Worm (Caenorhabditis elegans) whole organism, L3 larva: Measurements from ENCODE around the gene alfa-1.

Experiments
- R02D3.7 ChIP-seq: fragments of 150-350 bp; optimal IDR thresholded peaks from 2 replicates; lab custom pipeline; 2014; ENCODE audit warnings: missing biosample characterization, missing genetic modification characterization
- ZK546.5 ChIP-seq: sonication (generic microtip); optimal IDR thresholded peaks from 2 replicates; lab custom pipeline; 2017; ENCODE audit warnings: missing biosample characterization, missing genetic modification characterization
- aly-2 ChIP-seq: fragments of 150-350 bp; optimal IDR thresholded peaks from 2 replicates; lab custom pipeline; 2014; ENCODE audit warnings: missing biosample characterization, missing genetic modification characterization
- ama-1 ChIP-seq: fragments of 150-350 bp; optimal IDR thresholded peaks from 2 replicates; lab custom pipeline; 2018
- ceh-16 ChIP-seq: sonication (generic microtip); optimal IDR thresholded peaks from 2 replicates; lab custom pipeline; 2017; ENCODE audit warnings: missing biosample characterization, missing genetic modification characterization
- ceh-28 ChIP-seq: fragments of 150-350 bp; optimal IDR thresholded peaks from 2 replicates; lab custom pipeline; 2014; ENCODE audit warnings: missing biosample characterization, missing genetic modification reagents, missing genetic modification characterization
- ceh-82 ChIP-seq: fragments of 150-350 bp; optimal IDR thresholded peaks from 2 replicates; lab custom pipeline; 2014; ENCODE audit warnings: missing biosample characterization, missing genetic modification characterization
- ceh-9 ChIP-seq: sonication (generic microtip); optimal IDR thresholded peaks from 2 replicates; lab custom pipeline; 2018; ENCODE audit warnings: missing biosample characterization, missing genetic modification characterization
- daf-12 ChIP-seq: fragments of 150-350 bp; optimal IDR thresholded peaks from 2 replicates; lab custom pipeline; 2014; ENCODE audit warnings: missing biosample characterization, missing genetic modification reagents, missing genetic modification characterization
- elt-3 ChIP-seq, 3 experiments: fragments of 150-350 bp in 1 of 3; sonication (generic microtip) in 2 of 3; optimal IDR thresholded peaks; 2 replicates in 2 of 3; 4 replicates in 1 of 3; lab custom pipeline; 2014 to 2017; ENCODE audit warnings: missing biosample characterization in 3 of 3, missing genetic modification characterization in 3 of 3
- eor-1 ChIP-seq, 2 experiments: fragments of 150-350 bp; optimal IDR thresholded peaks; 2 replicates each; lab custom pipeline; 2014 to 2018; ENCODE audit warnings: missing biosample characterization in 2 of 2, missing genetic modification characterization in 2 of 2
- hmg-11 ChIP-seq: sonication (generic microtip); optimal IDR thresholded peaks from 2 replicates; lab custom pipeline; 2016; ENCODE audit warnings: missing genetic modification characterization, missing compliant biosample characterization
- lin-15B ChIP-seq: fragments of 150-350 bp; optimal IDR thresholded peaks from 2 replicates; lab custom pipeline; 2014; ENCODE audit warnings: missing biosample characterization, missing genetic modification characterization
- nfya-1 ChIP-seq: sonication (generic microtip); optimal IDR thresholded peaks from 2 replicates; lab custom pipeline; 2017; ENCODE audit warnings: missing genetic modification characterization, mild to moderate bottlenecking, missing compliant biosample characterization, antibody characterized with exemption, moderate library complexity; ENCODE audit not compliant: insufficient read depth
- nhr-11 ChIP-seq: fragments of 150-350 bp; optimal IDR thresholded peaks from 2 replicates; lab custom pipeline; 2014; ENCODE audit warnings: missing biosample characterization, missing genetic modification characterization
- nhr-23 ChIP-seq: fragments of 150-350 bp; optimal IDR thresholded peaks from 2 replicates; lab custom pipeline; 2014; ENCODE audit warnings: missing biosample characterization, missing genetic modification reagents, missing genetic modification characterization
- nhr-237 ChIP-seq: fragments of 150-350 bp; optimal IDR thresholded peaks from 2 replicates; lab custom pipeline; 2014; ENCODE audit warnings: missing biosample characterization, missing genetic modification characterization
- nhr-25 ChIP-seq: sonication (generic microtip); optimal IDR thresholded peaks from 2 replicates; lab custom pipeline; 2017; ENCODE audit warnings: missing biosample characterization, missing genetic modification characterization
- nhr-43 ChIP-seq: sonication (generic microtip); optimal IDR thresholded peaks from 2 replicates; lab custom pipeline; 2016; ENCODE audit warnings: mild to moderate bottlenecking, missing genetic modification characterization, missing compliant biosample characterization; ENCODE audit not compliant: poor library complexity, severe bottlenecking
- nhr-67 ChIP-seq: fragments of 150-350 bp; optimal IDR thresholded peaks from 2 replicates; lab custom pipeline; 2014; ENCODE audit warnings: missing biosample characterization, missing genetic modification characterization
- nhr-76 ChIP-seq: fragments of 150-350 bp; sonication (generic microtip); optimal IDR thresholded peaks from 5 replicates; lab custom pipeline; 2014; ENCODE audit warnings: missing biosample characterization, missing genetic modification characterization
- nhr-77 ChIP-seq: fragments of 150-350 bp; optimal IDR thresholded peaks from 2 replicates; lab custom pipeline; 2014; ENCODE audit warnings: missing biosample characterization, missing genetic modification characterization
- pha-4 ChIP-seq: fragments of 150-350 bp; optimal IDR thresholded peaks from 2 replicates; lab custom pipeline; 2014; ENCODE audit warnings: missing biosample characterization, missing genetic modification reagents, missing genetic modification characterization
- pqm-1 ChIP-seq: fragments of 150-350 bp; optimal IDR thresholded peaks from 2 replicates; lab custom pipeline; 2017; ENCODE audit warnings: missing biosample characterization, missing genetic modification characterization, inconsistent platforms
- skn-1 ChIP-seq: fragments of 150-350 bp; optimal IDR thresholded peaks from 2 replicates; lab custom pipeline; 2014; ENCODE audit warnings: missing biosample characterization, missing genetic modification characterization
- snpc-4 ChIP-seq: fragments of 150-350 bp; optimal IDR thresholded peaks from 2 replicates; lab custom pipeline; 2014; ENCODE audit warnings: missing biosample characterization, missing genetic modification characterization
- unc-39 ChIP-seq: sonication (generic microtip); optimal IDR thresholded peaks from 4 replicates; lab custom pipeline; 2017; ENCODE audit warnings: missing biosample characterization, missing genetic modification characterization
- unc-62 ChIP-seq: fragments of 150-350 bp; sonication (generic microtip); optimal IDR thresholded peaks from 4 replicates; lab custom pipeline; 2014; ENCODE audit warnings: missing biosample characterization, missing genetic modification reagents, missing genetic modification characterization
- zag-1 ChIP-seq: fragments of 150-350 bp; optimal IDR thresholded peaks from 2 replicates; lab custom pipeline; 2014; ENCODE audit warnings: missing biosample characterization, missing genetic modification characterization
- ztf-4 ChIP-seq: fragments of 150-350 bp; optimal IDR thresholded peaks from 2 replicates; lab custom pipeline; 2014; ENCODE audit warnings: missing biosample characterization, missing genetic modification characterization

Gene alfa-1

ce11 chrII:7684589-7684988 lies 22.3 kb upstream of the alfa-1 start, which contains the start of gene F18A1.1:
Gene F18A1.1 (plus strand): TSS chrII:7684889.
- TF ChIP-seq hmg-11 (no peak), nhr-43 (tag; lab: Kevin White, UChicago) (peak; percentile 18), ceh-28 (tag; lab: Kevin White, UChicago) (peak; percentile 29)

DNA sequence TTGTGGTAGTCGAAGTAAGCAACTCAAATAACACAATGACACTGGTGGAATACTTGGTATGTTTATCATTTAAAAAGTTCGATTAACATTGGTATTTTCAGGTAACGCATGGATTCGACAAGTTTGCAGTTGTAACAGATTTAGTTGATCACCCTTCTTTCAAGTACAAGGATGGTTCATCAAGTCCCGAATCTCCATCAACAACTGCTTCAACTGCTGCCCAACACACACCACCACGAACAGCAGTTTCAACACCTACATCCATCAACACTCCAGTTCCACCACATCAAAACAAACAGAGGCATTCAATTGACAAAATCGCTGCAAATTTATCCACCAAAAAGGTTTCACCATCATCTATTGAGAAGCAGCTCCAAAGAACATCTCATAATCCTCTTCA lies 20.2 kb upstream of the alfa-1 start:
- no peak for TF ChIP-seq snpc-4 (tag; lab: Kevin White, UChicago)
- no peak for TF ChIP-seq ceh-82 (tag; lab: Kevin White, UChicago)
- TF ChIP-seq ama-1 (lab: Kevin White, UChicago): no peak
- TF ChIP-seq ceh-28 (tag; lab: Kevin White, UChicago): no peak

ce11 chrII:7681898-7682297 lies 19.6 kb upstream of the alfa-1 start, which contains the start of gene lin-26:
Gene lin-26 (plus strand): TSS chrII:7682198.
- TF ChIP-seq ZK546.5 (no peak), lin-15B (tag; lab: Kevin White, UChicago) (no peak), ceh-28 (tag; lab: Kevin White, UChicago) (no peak), ceh-9 (no peak), skn-1 (no peak), nhr-237 (tag; lab: Kevin White, UChicago) (no peak), nhr-25 (tag; lab: Kevin White, UChicago) (no peak), aly-2 (no peak), R02D3.7 (tag; lab: Kevin White, UChicago) (no peak), unc-62 (no peak), elt-3 (tag; optimal IDR thresholded peaks at IDR 0.05; lab: Kevin White, UChicago) (no peak), zag-1 (tag; lab: Kevin White, UChicago) (no peak), nhr-77 (tag; lab: Kevin White, UChicago) (no peak), ztf-4 (no peak), ceh-82 (tag; lab: Kevin White, UChicago) (no peak), daf-12 (tag; lab: Kevin White, UChicago) (no peak), nhr-11 (no peak)

DNA sequence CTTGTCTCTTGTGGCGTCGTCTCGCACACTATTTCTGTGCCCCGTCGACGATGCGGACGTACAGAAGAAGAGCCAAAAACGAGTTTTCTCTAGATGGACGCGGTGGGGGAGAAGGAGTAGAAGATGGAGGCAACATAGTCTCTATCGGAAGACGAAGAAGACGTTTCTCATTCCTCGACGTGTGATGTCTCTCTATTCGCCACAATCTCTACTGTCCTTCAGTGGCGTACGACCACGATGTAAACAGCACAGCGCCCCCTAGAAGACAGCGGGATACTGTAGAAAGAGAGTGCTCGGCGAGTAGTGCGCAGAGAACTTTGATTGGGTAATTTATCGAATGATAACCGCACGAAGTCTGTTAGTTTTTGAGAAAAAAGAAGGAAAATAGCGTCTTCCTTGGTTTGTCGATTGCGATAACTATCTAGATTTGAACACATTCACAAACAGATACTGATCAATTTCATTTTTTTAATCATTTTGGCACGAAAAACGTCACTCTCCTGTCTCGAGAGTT lies 17.2 kb upstream of the alfa-1 start:
- TF ChIP-seq aly-2 (no peak), ceh-16 (no peak), ZK546.5 (no peak), unc-39 (no peak), nfya-1 (tag; lab: Kevin White, UChicago) (peak; percentile 4), nhr-25 (tag; lab: Kevin White, UChicago) (peak; percentile 81)

DNA sequence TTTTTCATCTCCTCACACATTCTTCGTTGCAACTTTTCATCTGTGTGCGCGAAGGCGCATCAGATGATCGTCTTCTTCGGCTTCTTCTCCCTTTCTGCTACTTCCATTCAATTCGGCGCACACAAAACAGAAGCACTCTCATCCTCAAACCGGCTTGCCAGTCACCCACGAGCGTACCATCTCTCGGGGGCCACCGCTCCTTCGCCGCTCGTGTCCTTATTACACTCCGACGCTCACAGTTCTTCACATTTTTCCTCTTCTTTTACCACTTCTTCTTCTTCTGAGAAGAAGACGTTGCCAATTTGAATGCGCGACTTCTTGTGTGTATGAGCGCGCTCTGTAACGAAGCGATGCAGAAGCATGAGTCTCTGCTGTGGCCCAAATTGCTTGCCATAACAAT lies 16.2 kb upstream of the alfa-1 start:
- TF ChIP-seq nhr-76 (tag; lab: Kevin White, UChicago) (no peak), R02D3.7 (tag; lab: Kevin White, UChicago) (no peak), nhr-25 (tag; lab: Kevin White, UChicago) (peak; percentile 60), ceh-16 (no peak), snpc-4 (tag; lab: Kevin White, UChicago) (no peak), nhr-67 (tag; lab: Kevin White, UChicago) (no peak), pha-4 (tag; lab: Kevin White, UChicago) (no peak), eor-1 (tag; optimal IDR thresholded peaks at IDR 0.05; lab: Kevin White, UChicago) (no peak), pqm-1 (no peak)

ce11 chrII:7676307-7676905 lies 14.1 kb upstream of the alfa-1 start:
- TF ChIP-seq eor-1 (tag; optimal IDR thresholded peaks at IDR 0.05; lab: Kevin White, UChicago) (no peak), aly-2 (no peak), nfya-1 (tag; lab: Kevin White, UChicago) (no peak), ceh-82 (tag; lab: Kevin White, UChicago) (no peak), nhr-43 (tag; lab: Kevin White, UChicago) (peak; percentile 47), nhr-77 (tag; lab: Kevin White, UChicago) (no peak), nhr-23 (tag; lab: Kevin White, UChicago) (peak; percentile 38)
